Worm (Caenorhabditis elegans) whole organism, L3 larva: Measurements from ENCODE around the gene bicd-1.
"Not testable (repeated sequence)": the region's sequence is repeated elsewhere in the genome, so short reads cannot be mapped to it uniquely, and the experiment has no call there.

ENCODE experiments used
- R02D3.7 ChIP-seq: fragments of 150-350 bp; optimal IDR thresholded peaks from 2 replicates; lab custom pipeline; 2014; ENCODE audit warnings: missing biosample characterization, missing genetic modification characterization
- aly-2 ChIP-seq: fragments of 150-350 bp; optimal IDR thresholded peaks from 2 replicates; lab custom pipeline; 2014; ENCODE audit warnings: missing biosample characterization, missing genetic modification characterization
- ceh-16 ChIP-seq: sonication (generic microtip); optimal IDR thresholded peaks from 2 replicates; lab custom pipeline; 2017; ENCODE audit warnings: missing biosample characterization, missing genetic modification characterization
- ceh-28 ChIP-seq: fragments of 150-350 bp; optimal IDR thresholded peaks from 2 replicates; lab custom pipeline; 2014; ENCODE audit warnings: missing biosample characterization, missing genetic modification reagents, missing genetic modification characterization
- ceh-82 ChIP-seq: fragments of 150-350 bp; optimal IDR thresholded peaks from 2 replicates; lab custom pipeline; 2014; ENCODE audit warnings: missing biosample characterization, missing genetic modification characterization
- ceh-9 ChIP-seq: sonication (generic microtip); optimal IDR thresholded peaks from 2 replicates; lab custom pipeline; 2018; ENCODE audit warnings: missing biosample characterization, missing genetic modification characterization
- daf-12 ChIP-seq: fragments of 150-350 bp; optimal IDR thresholded peaks from 2 replicates; lab custom pipeline; 2014; ENCODE audit warnings: missing biosample characterization, missing genetic modification reagents, missing genetic modification characterization
- egl-27 ChIP-seq: sonication (generic microtip); optimal IDR thresholded peaks from 4 replicates; lab custom pipeline; 2017; ENCODE audit warnings: missing biosample characterization, missing genetic modification reagents, missing genetic modification characterization
- egl-5 ChIP-seq: fragments of 150-350 bp; optimal IDR thresholded peaks from 2 replicates; lab custom pipeline; 2017; ENCODE audit warnings: missing biosample characterization, missing genetic modification reagents, missing genetic modification characterization, inconsistent platforms
- elt-2 ChIP-seq: sonication (generic microtip); optimal IDR thresholded peaks from 2 replicates; lab custom pipeline; 2016; ENCODE audit warnings: missing genetic modification reagents, mild to moderate bottlenecking, missing genetic modification characterization, missing compliant biosample characterization
- eor-1 ChIP-seq, 2 experiments: fragments of 150-350 bp; optimal IDR thresholded peaks; 2 replicates each; lab custom pipeline; 2014 to 2018; ENCODE audit warnings: missing biosample characterization in 2 of 2, missing genetic modification characterization in 2 of 2
- fkh-10 ChIP-seq: sonication (generic microtip); optimal IDR thresholded peaks from 2 replicates; lab custom pipeline; 2017; ENCODE audit warnings: missing biosample characterization, missing genetic modification reagents, missing genetic modification characterization
- fkh-2 ChIP-seq: fragments of 150-350 bp; optimal IDR thresholded peaks from 2 replicates; lab custom pipeline; 2014; ENCODE audit warnings: missing biosample characterization, missing genetic modification reagents, missing genetic modification characterization
- fos-1 ChIP-seq: fragments of 150-350 bp; optimal IDR thresholded peaks from 2 replicates; lab custom pipeline; 2014; ENCODE audit warnings: missing biosample characterization, missing genetic modification characterization
- jun-1 ChIP-seq: fragments of 150-350 bp; optimal IDR thresholded peaks from 2 replicates; lab custom pipeline; 2014; ENCODE audit warnings: missing biosample characterization, missing genetic modification reagents, missing genetic modification characterization
- lin-15B ChIP-seq: fragments of 150-350 bp; optimal IDR thresholded peaks from 2 replicates; lab custom pipeline; 2014; ENCODE audit warnings: missing biosample characterization, missing genetic modification characterization
- nfya-1 ChIP-seq: sonication (generic microtip); optimal IDR thresholded peaks from 2 replicates; lab custom pipeline; 2017; ENCODE audit warnings: missing genetic modification characterization, mild to moderate bottlenecking, missing compliant biosample characterization, antibody characterized with exemption, moderate library complexity; ENCODE audit not compliant: insufficient read depth
- nhr-23 ChIP-seq: fragments of 150-350 bp; optimal IDR thresholded peaks from 2 replicates; lab custom pipeline; 2014; ENCODE audit warnings: missing biosample characterization, missing genetic modification reagents, missing genetic modification characterization
- nhr-43 ChIP-seq: sonication (generic microtip); optimal IDR thresholded peaks from 2 replicates; lab custom pipeline; 2016; ENCODE audit warnings: mild to moderate bottlenecking, missing genetic modification characterization, missing compliant biosample characterization; ENCODE audit not compliant: poor library complexity, severe bottlenecking
- nhr-67 ChIP-seq: fragments of 150-350 bp; optimal IDR thresholded peaks from 2 replicates; lab custom pipeline; 2014; ENCODE audit warnings: missing biosample characterization, missing genetic modification characterization
- nhr-76 ChIP-seq: fragments of 150-350 bp; sonication (generic microtip); optimal IDR thresholded peaks from 5 replicates; lab custom pipeline; 2014; ENCODE audit warnings: missing biosample characterization, missing genetic modification characterization
- pha-4 ChIP-seq: fragments of 150-350 bp; optimal IDR thresholded peaks from 2 replicates; lab custom pipeline; 2014; ENCODE audit warnings: missing biosample characterization, missing genetic modification reagents, missing genetic modification characterization
- sea-2 ChIP-seq: fragments of 150-350 bp; sonication (generic microtip); optimal IDR thresholded peaks from 4 replicates; lab custom pipeline; 2014; ENCODE audit warnings: missing biosample characterization, missing genetic modification reagents, missing genetic modification characterization
- skn-1 ChIP-seq: fragments of 150-350 bp; optimal IDR thresholded peaks from 2 replicates; lab custom pipeline; 2014; ENCODE audit warnings: missing biosample characterization, missing genetic modification characterization
- tbx-2 ChIP-seq: sonication (generic microtip); optimal IDR thresholded peaks from 2 replicates; lab custom pipeline; 2016; ENCODE audit warnings: mild to moderate bottlenecking, missing genetic modification characterization, missing compliant biosample characterization
- unc-62 ChIP-seq: fragments of 150-350 bp; sonication (generic microtip); optimal IDR thresholded peaks from 4 replicates; lab custom pipeline; 2014; ENCODE audit warnings: missing biosample characterization, missing genetic modification reagents, missing genetic modification characterization
- ztf-4 ChIP-seq: fragments of 150-350 bp; optimal IDR thresholded peaks from 2 replicates; lab custom pipeline; 2014; ENCODE audit warnings: missing biosample characterization, missing genetic modification characterization

bicd-1 gene

DNA sequence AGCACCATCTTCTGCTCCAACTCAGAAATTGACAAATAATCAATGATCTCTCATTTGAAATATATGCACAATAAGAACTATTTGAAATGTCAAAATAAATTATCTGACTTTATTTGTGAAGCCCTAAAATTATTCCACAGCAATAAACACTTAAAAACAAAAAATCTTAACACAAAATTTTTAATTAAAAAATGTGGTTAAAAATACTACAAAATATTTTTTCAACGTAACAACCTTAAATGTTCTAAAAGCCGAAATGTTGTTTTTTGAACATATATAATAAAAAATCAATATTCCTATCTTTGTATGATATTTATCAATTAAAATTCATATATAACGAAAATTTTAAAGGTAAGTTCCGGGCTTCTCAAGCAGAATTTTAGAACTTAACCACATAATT is 27.3 kb upstream of the bicd-1 start, which contains the start of gene F38A5.8:
F38A5.8 (plus strand) TSS at position 301 of the 400 bp plus-strand sequence.
- no peak for TF ChIP-seq egl-5
- TF ChIP-seq jun-1 (tag; lab: Kevin White, UChicago): no peak
- TF ChIP-seq fkh-2 (tag; lab: Kevin White, UChicago): no peak
- no peak for TF ChIP-seq nhr-67 (tag; lab: Kevin White, UChicago)
- TF ChIP-seq ceh-28 (tag; lab: Kevin White, UChicago): no peak

DNA sequence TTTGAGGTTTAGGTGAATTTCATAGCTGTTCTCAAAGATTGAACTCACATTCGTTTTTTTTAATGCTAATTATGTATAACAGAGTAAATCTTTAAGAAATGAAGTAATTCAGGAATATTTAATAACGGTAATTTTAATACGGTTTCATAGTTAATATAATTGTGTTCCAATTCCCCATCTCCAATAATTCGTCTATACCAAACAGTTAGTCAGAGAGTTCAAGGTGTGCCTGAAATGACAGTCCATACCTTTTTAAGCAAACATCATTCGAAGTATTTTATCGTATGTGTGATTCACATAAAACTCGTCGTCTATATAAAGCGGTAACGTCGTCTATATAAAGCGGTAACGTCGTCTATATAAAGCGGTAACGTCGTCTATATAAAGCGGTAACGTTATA is 26.6 kb upstream of the bicd-1 start, which contains the start of gene nspb-5:
nspb-5 (plus strand) TSS at position 301 of the 400 bp plus-strand sequence.
- TF ChIP-seq nfya-1 (tag; lab: Kevin White, UChicago); unc-62 (GFP tag; lab: Kevin White, UChicago); ztf-4 (tag; lab: Kevin White, UChicago): not testable (repeated sequence)

DNA sequence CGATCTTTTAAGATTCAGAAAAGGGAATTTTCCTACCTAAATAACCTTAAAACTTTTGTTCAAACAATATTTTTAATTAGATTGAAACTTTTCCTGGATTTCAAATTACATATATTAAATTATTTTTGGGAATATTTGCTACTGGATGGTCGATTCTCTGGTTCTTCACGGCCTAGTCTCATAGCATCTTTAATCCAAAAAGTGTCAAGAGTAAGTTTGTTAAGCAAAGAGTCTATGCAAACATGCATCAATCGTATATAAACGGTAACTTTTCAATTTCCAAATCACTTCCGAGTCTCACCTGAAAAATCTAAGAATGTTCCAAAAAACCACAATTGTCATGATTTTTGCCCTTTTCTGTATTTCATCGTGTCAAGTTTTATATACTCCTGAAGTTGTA is 25.8 kb upstream of the bicd-1 start, which contains the start of gene nspb-4:
nspb-4 (plus strand) TSS at position 301 of the 400 bp plus-strand sequence.
- not testable (repeated sequence) for TF ChIP-seq ceh-16 (tag; lab: Kevin White, UChicago); ceh-28 (tag; lab: Kevin White, UChicago); tbx-2

DNA sequence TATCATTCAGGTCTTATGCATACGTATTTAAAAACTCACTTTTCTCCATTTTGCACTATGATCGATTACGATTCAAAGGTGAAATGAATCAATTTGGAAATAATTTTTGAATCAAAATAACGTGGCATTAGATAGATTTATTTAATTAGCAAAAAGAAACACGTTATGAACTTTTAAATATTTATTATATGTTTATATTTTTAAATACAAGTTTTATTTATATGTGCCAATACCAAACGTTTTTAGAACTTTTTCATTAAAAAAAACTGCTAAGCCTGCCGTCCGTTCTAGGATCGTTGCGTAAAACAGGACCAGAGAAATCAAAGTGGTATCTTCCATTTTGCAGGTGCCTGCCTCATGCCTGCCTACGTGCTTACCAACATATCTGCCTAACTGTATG is 25.2 kb upstream of the bicd-1 start, which contains the start of gene F38A5.6:
F38A5.6 (minus strand) TSS at position 101 of the 400 bp plus-strand sequence.
- TF ChIP-seq fkh-10 (GFP tag; lab: Kevin White, UChicago): no peak
- TF ChIP-seq R02D3.7 (tag; lab: Kevin White, UChicago): no peak
- no peak for TF ChIP-seq nhr-23 (tag; lab: Kevin White, UChicago)
- no peak for TF ChIP-seq daf-12 (tag; lab: Kevin White, UChicago)
- no peak for TF ChIP-seq aly-2 (tag; lab: Kevin White, UChicago)
- no peak for TF ChIP-seq eor-1 (tag; optimal IDR thresholded peaks at IDR 0.05; lab: Kevin White, UChicago)
- TF ChIP-seq egl-27 (tag; lab: Kevin White, UChicago): no peak
- no peak for TF ChIP-seq elt-2 (tag; lab: Kevin White, UChicago)
- no peak for TF ChIP-seq sea-2 (GFP tag; lab: Kevin White, UChicago)

DNA sequence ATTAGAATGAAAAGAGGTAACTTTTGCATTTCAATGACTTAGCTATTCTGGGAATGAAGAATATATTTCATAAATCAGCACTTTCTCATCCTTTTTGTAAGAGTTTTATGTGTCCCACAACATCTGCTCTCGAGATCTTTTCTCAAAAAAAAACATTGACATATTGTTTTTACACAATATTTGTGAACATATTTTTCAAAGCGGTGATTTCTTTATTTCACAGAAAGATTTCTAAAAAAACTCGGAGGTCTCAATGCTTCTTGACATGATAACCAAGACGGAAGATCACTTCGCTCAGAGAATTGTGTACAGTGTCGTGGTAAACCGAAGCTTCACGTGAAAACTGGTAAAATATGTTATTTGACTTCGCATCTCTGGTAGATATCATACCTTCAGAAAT is 23.8 kb upstream of the bicd-1 start, which contains the start of gene F38A5.22:
F38A5.22 (minus strand) TSS at position 29 of the 400 bp plus-strand sequence.
- no peak for TF ChIP-seq ceh-82
- TF ChIP-seq ceh-9: no peak
- no peak for TF ChIP-seq fos-1 (tag; lab: Kevin White, UChicago)
- TF ChIP-seq lin-15B (tag; lab: Kevin White, UChicago): no peak
- TF ChIP-seq sea-2 (GFP tag; lab: Kevin White, UChicago): no peak
- no peak for TF ChIP-seq pha-4 (tag; lab: Kevin White, UChicago)
- no peak for TF ChIP-seq nfya-1 (tag; lab: Kevin White, UChicago)
- no peak for TF ChIP-seq ceh-16 (tag; lab: Kevin White, UChicago)
- TF ChIP-seq unc-62 (GFP tag; lab: Kevin White, UChicago): no peak
- no peak for TF ChIP-seq skn-1 (tag; lab: Kevin White, UChicago)
- TF ChIP-seq eor-1 (tag; optimal IDR thresholded peaks at IDR 0.05; lab: Kevin White, UChicago): no peak
- no peak for TF ChIP-seq nhr-67 (tag; lab: Kevin White, UChicago)
- no peak for TF ChIP-seq nhr-43
- TF ChIP-seq, all 47 proteins: peak for 0

DNA sequence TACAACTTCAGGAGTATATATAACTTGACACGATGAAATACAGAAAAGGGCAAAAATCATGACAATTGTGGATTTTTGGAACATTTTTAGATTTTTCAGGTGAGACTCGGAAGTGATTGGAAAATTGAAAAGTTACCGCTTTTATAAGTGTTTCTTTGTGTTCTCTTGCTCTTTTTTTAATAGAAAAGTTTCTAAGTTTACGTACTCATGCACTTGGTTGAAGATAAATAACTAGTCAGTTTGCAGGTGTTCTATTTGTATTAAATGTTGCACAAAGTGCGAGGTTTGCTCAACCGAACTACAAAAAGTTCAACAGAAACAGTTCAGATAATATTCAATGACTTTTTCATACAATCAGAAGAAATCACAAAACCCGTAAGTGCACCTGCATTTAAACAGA is 22.7 kb upstream of the bicd-1 start, which contains the start of gene nspb-3:
nspb-3 (minus strand) TSS at position 101 of the 400 bp plus-strand sequence.
- TF ChIP-seq nhr-76, skn-1, ztf-4 (tag; lab: Kevin White, UChicago): not testable (repeated sequence)
- TF ChIP-seq, all 47 proteins: peak for 0; not testable (repeated sequence) for 47
